Worm (Caenorhabditis elegans) whole organism, young adult: ENCODE data around the gene C08F8.3.
"Not testable (repeated sequence)": the region's sequence is repeated elsewhere in the genome, so short reads cannot be mapped to it uniquely, and the experiment has no call there.

ENCODE experiments used
- B0261.1 ChIP-seq: sonication (generic microtip); optimal IDR thresholded peaks from 2 replicates; lab custom pipeline; 2016; ENCODE audit warnings: mild to moderate bottlenecking, missing genetic modification characterization, moderate library complexity, missing compliant biosample characterization
- C17E4.6 ChIP-seq: fragments of 200-800 bp; sonication (Bioruptor generic); IDR thresholded peaks from 2 replicates; pipeline ENCODE4 v1.3.6; 2022; ENCODE audit warnings: missing genetic modification reagents, missing genetic modification characterization, missing compliant biosample characterization
- D2030.7 ChIP-seq: fragments of 200-800 bp; sonication (Bioruptor generic); IDR thresholded peaks from 2 replicates; pipeline ENCODE4 v1.3.6; 2022; ENCODE audit warnings: missing genetic modification reagents, missing genetic modification characterization, missing compliant biosample characterization
- F10E7.11 ChIP-seq: sonication (generic microtip); optimal IDR thresholded peaks from 2 replicates; lab custom pipeline; 2017; ENCODE audit warnings: mild to moderate bottlenecking, missing genetic modification characterization, moderate library complexity, missing compliant biosample characterization
- F37B4.10 ChIP-seq: fragments of 200-800 bp; sonication (Bioruptor generic); IDR thresholded peaks from 2 replicates; pipeline ENCODE4 v1.3.6; 2022; ENCODE audit warnings: missing genetic modification characterization, missing compliant biosample characterization
- F57C9.4 ChIP-seq: sonication (generic microtip); optimal IDR thresholded peaks from 2 replicates; lab custom pipeline; 2017; ENCODE audit warnings: mild to moderate bottlenecking, missing genetic modification characterization, missing compliant biosample characterization
- Y67H2A.10 ChIP-seq: fragments of 200-800 bp; sonication (Bioruptor generic); conservative IDR thresholded peaks from 2 replicates; pipeline ENCODE4 v1.3.6; 2022; ENCODE audit warnings: missing genetic modification reagents, missing genetic modification characterization, missing compliant biosample characterization
- Y95B8A.8 ChIP-seq: fragments of 200-800 bp; sonication (Bioruptor generic); IDR thresholded peaks from 2 replicates; pipeline ENCODE4 v1.3.6; 2022; ENCODE audit warnings: missing genetic modification reagents, missing genetic modification characterization, missing compliant biosample characterization
- ZK185.1 ChIP-seq: sonication (generic microtip); optimal IDR thresholded peaks from 2 replicates; lab custom pipeline; 2016; ENCODE audit warnings: mild to moderate bottlenecking, missing genetic modification characterization, missing compliant biosample characterization; ENCODE audit not compliant: poor library complexity, severe bottlenecking
- akir-1 ChIP-seq: fragments of 200-800 bp; sonication (Bioruptor generic); optimal IDR thresholded peaks from 2 replicates; lab custom pipeline; 2018; ENCODE audit warnings: mild to moderate bottlenecking, missing genetic modification characterization, moderate library complexity, missing compliant biosample characterization
- aptf-2 ChIP-seq: fragments of 200-800 bp; sonication (Bioruptor generic); conservative IDR thresholded peaks from 2 replicates; pipeline ENCODE4 v1.3.6; 2022; ENCODE audit warnings: missing genetic modification reagents, missing genetic modification characterization, missing compliant biosample characterization
- attf-3 ChIP-seq: fragments of 200-800 bp; sonication (Bioruptor generic); conservative IDR thresholded peaks from 2 replicates; pipeline ENCODE4 v1.3.6; 2022; ENCODE audit warnings: missing genetic modification reagents, missing genetic modification characterization, missing compliant biosample characterization
- ccch-3 ChIP-seq: fragments of 200-800 bp; sonication (Bioruptor generic); optimal IDR thresholded peaks from 2 replicates; lab custom pipeline; 2018; ENCODE audit warnings: mild to moderate bottlenecking, missing genetic modification characterization, missing compliant biosample characterization
- ceh-100 ChIP-seq: fragments of 200-800 bp; sonication (Bioruptor generic); IDR thresholded peaks from 2 replicates; pipeline ENCODE4 v1.3.6; 2022; ENCODE audit warnings: missing genetic modification reagents, missing genetic modification characterization, missing compliant biosample characterization
- ceh-91 ChIP-seq: fragments of 200-800 bp; sonication (Bioruptor generic); IDR thresholded peaks from 2 replicates; pipeline ENCODE4 v1.3.6; 2022; ENCODE audit warnings: missing genetic modification reagents, missing genetic modification characterization, missing compliant biosample characterization
- die-1 ChIP-seq: sonication (generic microtip); optimal IDR thresholded peaks from 2 replicates; lab custom pipeline; 2016; ENCODE audit warnings: missing genotype, mild to moderate bottlenecking, missing genetic modification characterization, missing compliant biosample characterization
- dox-1 ChIP-seq: fragments of 200-800 bp; sonication (Bioruptor generic); IDR thresholded peaks from 2 replicates; pipeline ENCODE4 v1.3.6; 2022; ENCODE audit warnings: missing genetic modification reagents, missing genetic modification characterization, missing compliant biosample characterization
- egl-44 ChIP-seq: fragments of 200-800 bp; sonication (Bioruptor generic); IDR thresholded peaks from 2 replicates; pipeline ENCODE4 v1.3.6; 2022; ENCODE audit warnings: missing genetic modification reagents, missing genetic modification characterization, missing compliant biosample characterization
- egrh-3 ChIP-seq: fragments of 200-800 bp; sonication (Bioruptor generic); IDR thresholded peaks from 2 replicates; pipeline ENCODE4 v1.3.6; 2022; ENCODE audit warnings: missing genetic modification reagents, missing genetic modification characterization, missing compliant biosample characterization
- hmg-1.2 ChIP-seq: fragments of 200-800 bp; sonication (Bioruptor generic); IDR thresholded peaks from 2 replicates; pipeline ENCODE4 v1.3.6; 2022; ENCODE audit warnings: missing genetic modification reagents, missing genetic modification characterization, missing compliant biosample characterization
- hsf-1 ChIP-seq: fragments of 200-800 bp; sonication (Bioruptor generic); IDR thresholded peaks from 2 replicates; pipeline ENCODE4 v1.3.6; 2022; ENCODE audit warnings: missing genetic modification reagents, missing genetic modification characterization, missing compliant biosample characterization
- lag-1 ChIP-seq: fragments of 200-800 bp; sonication (Bioruptor generic); IDR thresholded peaks from 2 replicates; pipeline ENCODE4 v1.3.6; 2022; ENCODE audit warnings: missing genetic modification reagents, missing genetic modification characterization, missing compliant biosample characterization
- lin-26 ChIP-seq: fragments of 200-800 bp; sonication (Bioruptor generic); IDR thresholded peaks from 2 replicates; pipeline ENCODE4 v1.3.6; 2022; ENCODE audit warnings: missing genetic modification reagents, missing genetic modification characterization, missing compliant biosample characterization
- lin-54 ChIP-seq: fragments of 200-800 bp; sonication (Bioruptor generic); optimal IDR thresholded peaks from 2 replicates; lab custom pipeline; 2018; ENCODE audit warnings: mild to moderate bottlenecking, missing genetic modification characterization, missing compliant biosample characterization
- lir-1 ChIP-seq: fragments of 200-800 bp; sonication (Bioruptor generic); conservative IDR thresholded peaks from 2 replicates; pipeline ENCODE4 v1.3.6; 2022; ENCODE audit warnings: missing genetic modification reagents, missing genetic modification characterization, missing compliant biosample characterization
- mcd-1 ChIP-seq: fragments of 200-800 bp; sonication (Bioruptor generic); IDR thresholded peaks from 2 replicates; pipeline ENCODE4 v1.3.6; 2022; ENCODE audit warnings: missing genetic modification reagents, missing genetic modification characterization, missing compliant biosample characterization
- nfyb-1 ChIP-seq: fragments of 200-800 bp; sonication (Bioruptor generic); IDR thresholded peaks from 2 replicates; pipeline ENCODE4 v1.3.6; 2022; ENCODE audit warnings: missing genetic modification reagents, missing genetic modification characterization, missing compliant biosample characterization
- nhr-120 ChIP-seq: fragments of 200-800 bp; sonication (Bioruptor generic); IDR thresholded peaks from 2 replicates; pipeline ENCODE4 v1.3.6; 2022; ENCODE audit warnings: missing genetic modification characterization, missing compliant biosample characterization
- rpc-1 ChIP-seq, 2 experiments: fragments of 150-350 bp in 1 of 2; sonication (generic microtip) in 1 of 2; optimal IDR thresholded peaks; 2 replicates each; lab custom pipeline; 2014 to 2018; ENCODE audit warnings: missing biosample characterization in 1 of 2, missing genetic modification characterization in 1 of 2, missing genetic modification reagents in 1 of 2, missing genotype in 1 of 2
- snpc-1.3 ChIP-seq: sonication (generic microtip); optimal IDR thresholded peaks from 2 replicates; lab custom pipeline; 2017; ENCODE audit warnings: missing genetic modification characterization, mild to moderate bottlenecking, missing compliant biosample characterization, antibody characterized with exemption, moderate library complexity, missing genotype, missing genetic modification reagents; ENCODE audit not compliant: insufficient read depth
- tbp1 ChIP-seq: fragments of 200-800 bp; sonication (Bioruptor generic); optimal IDR thresholded peaks from 2 replicates; lab custom pipeline; 2018; ENCODE audit warnings: mild to moderate bottlenecking, missing genetic modification characterization, missing compliant biosample characterization
- ztf-22 ChIP-seq: fragments of 200-800 bp; sonication (Bioruptor generic); optimal IDR thresholded peaks from 2 replicates; lab custom pipeline; 2018; ENCODE audit warnings: mild to moderate bottlenecking, missing genetic modification characterization, moderate library complexity, missing compliant biosample characterization
- ztf-25 ChIP-seq: fragments of 200-800 bp; sonication (Bioruptor generic); IDR thresholded peaks from 2 replicates; pipeline ENCODE4 v1.3.6; 2022; ENCODE audit warnings: missing genetic modification reagents, missing genetic modification characterization, missing compliant biosample characterization
- ztf-28 ChIP-seq: fragments of 200-800 bp; sonication (Bioruptor generic); IDR thresholded peaks from 2 replicates; pipeline ENCODE4 v1.3.6; 2022; ENCODE audit warnings: missing genetic modification reagents, missing genetic modification characterization, missing compliant biosample characterization

C08F8.3 gene

DNA sequence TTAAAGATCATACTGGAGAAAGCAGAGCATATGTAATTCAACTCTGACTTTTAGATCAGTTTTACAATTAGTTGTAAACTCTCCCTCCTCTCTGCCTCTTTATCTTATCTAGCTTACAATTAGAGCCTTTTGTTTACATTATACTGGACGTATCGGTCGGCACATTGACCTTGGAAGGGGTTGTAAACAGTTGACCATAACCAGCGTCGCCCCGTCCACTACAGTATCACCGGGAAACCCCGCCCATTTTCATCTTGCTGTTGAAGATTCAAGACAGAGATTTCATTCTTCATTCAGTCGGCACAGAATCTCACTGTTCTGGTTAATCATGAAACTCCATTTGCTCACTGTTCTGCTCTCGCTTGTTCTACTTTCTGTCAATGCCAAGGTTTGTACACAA, 31.9 kb downstream of the C08F8.3 start, which contains the start of gene sdz-27:
TSS of gene sdz-27 (plus strand) at position 301 of the 400 bp plus-strand sequence.
- TF ChIP-seq akir-1 (no peak), attf-3 (GFP tag; lab: Robert Waterston, UW) (no peak), snpc-1.3 (tag; lab: Kevin White, UChicago) (no peak), lag-1 (GFP tag; lab: Robert Waterston, UW) (no peak), mcd-1 (no peak), F57C9.4 (tag; lab: Kevin White, UChicago) (no peak), ceh-91 (no peak), F10E7.11 (no peak), die-1 (tag; lab: Kevin White, UChicago) (no peak), rpc-1 (optimal IDR thresholded peaks at IDR 0.05; lab: Kevin White, UChicago) (no peak), rpc-1 (tag; optimal IDR thresholded peaks at IDR 0.05; lab: Kevin White, UChicago) (no peak), ztf-22 (no peak), lir-1 (GFP tag; lab: Robert Waterston, UW) (no peak), lin-54 (no peak), ZK185.1 (tag; lab: Kevin White, UChicago) (no peak), ccch-3 (GFP tag; lab: Kevin White, UChicago) (no peak)
- TF ChIP-seq, all 124 proteins: peak for 0

DNA sequence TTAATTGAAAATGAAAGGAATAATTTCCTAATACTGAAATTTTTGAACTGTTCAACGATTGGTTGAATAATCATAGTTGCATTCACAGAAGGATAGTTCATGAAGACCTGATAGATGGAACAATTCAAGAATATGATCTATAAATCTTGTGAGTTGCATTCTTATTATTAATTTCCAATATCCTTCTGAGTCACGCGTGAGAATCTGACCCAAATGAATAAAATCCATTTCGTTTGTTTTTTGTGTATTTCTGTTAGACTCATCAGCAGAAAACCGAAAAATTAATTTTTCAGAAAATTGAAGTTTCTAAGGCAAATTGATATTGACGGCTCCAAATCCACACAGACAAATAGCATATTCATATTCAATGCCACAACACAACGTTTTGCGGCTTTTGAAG, 34.6 kb downstream of the C08F8.3 start, which contains the start of gene fbxb-79:
TSS of gene fbxb-79 (minus strand) at position 101 of the 400 bp plus-strand sequence.
- TF ChIP-seq F37B4.10 = no peak

DNA sequence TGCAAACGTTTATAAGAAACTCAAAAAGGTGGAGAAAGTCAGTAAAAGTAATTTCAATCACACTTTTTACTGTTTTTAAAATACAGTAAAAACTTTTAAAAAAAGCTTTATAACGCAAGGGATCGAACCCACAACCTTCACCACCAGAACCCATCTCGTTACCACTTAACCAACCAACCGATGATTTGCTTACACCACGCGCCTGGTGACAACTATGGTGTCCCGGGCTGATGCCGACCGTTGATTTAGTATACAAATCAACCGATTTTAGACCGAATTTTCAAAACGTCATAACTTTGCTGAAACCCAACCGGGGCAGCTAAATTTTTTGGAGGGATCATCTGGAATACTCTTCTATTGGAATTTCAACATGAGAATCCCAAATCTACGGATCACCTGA, 42.0 kb downstream of the C08F8.3 start:
- TF ChIP-seq nfyb-1 (GFP tag; lab: Robert Waterston, UW) = peak; percentile 70
- peak; percentile 55; the same call in 1 of the 2 replicates for TF ChIP-seq egl-44
- peak; percentile 65; the same call in 1 of the 2 replicates for TF ChIP-seq ceh-100 (GFP tag; lab: Robert Waterston, UW)
- TF ChIP-seq lin-26 (GFP tag; lab: Robert Waterston, UW) = peak; percentile 91
- peak; percentile 55 for TF ChIP-seq hmg-1.2 (GFP tag; lab: Robert Waterston, UW)
- 0 out of 2 replicates have a peak, but pooled peaks have one; percentile 58 for TF ChIP-seq hsf-1 (GFP tag; lab: Robert Waterston, UW)
- TF ChIP-seq C17E4.6 (GFP tag; lab: Robert Waterston, UW) = 0 out of 2 replicates have a peak, but pooled peaks have one; percentile 23
- peak; percentile 82 for TF ChIP-seq ztf-25 (GFP tag; lab: Robert Waterston, UW)
- 0 out of 2 replicates have a peak, but pooled peaks have one; percentile 60 for TF ChIP-seq nhr-120 (GFP tag; lab: Robert Waterston, UW)
- peak; percentile 77 for TF ChIP-seq tbp1 (GFP tag; lab: Kevin White, UChicago)
- not testable (repeated sequence) for TF ChIP-seq rpc-1 (optimal IDR thresholded peaks at IDR 0.05; lab: Kevin White, UChicago)
- peak; percentile 15 for TF ChIP-seq rpc-1 (tag; optimal IDR thresholded peaks at IDR 0.05; lab: Kevin White, UChicago)
- TF ChIP-seq Y95B8A.8 = 0 out of 2 replicates have a peak, but pooled peaks have one; percentile 49
- TF ChIP-seq D2030.7 (GFP tag; lab: Robert Waterston, UW) = peak; percentile 60
- TF ChIP-seq B0261.1 (tag; lab: Kevin White, UChicago) = peak; percentile 47

DNA sequence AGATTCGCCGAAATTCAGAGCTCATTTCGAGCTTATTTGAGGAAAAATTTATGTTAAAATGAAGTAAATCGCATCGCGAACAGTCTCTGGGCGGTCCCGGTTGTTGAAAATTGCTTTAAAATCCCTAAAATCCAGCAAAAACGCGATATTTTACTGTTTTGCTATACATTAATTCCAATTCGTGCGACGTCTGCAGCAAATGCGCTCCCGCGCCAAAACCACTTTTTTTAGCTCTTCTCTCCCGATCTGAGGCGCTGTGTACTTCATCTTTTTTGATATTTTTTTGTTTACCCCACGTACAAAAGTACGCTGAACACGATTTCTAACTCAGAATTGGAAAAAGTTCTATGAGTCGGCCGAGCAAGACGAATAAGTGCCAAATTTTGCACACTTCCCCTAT, 44.1 kb downstream of the C08F8.3 start, which contains the start of gene R07H5.16:
TSS of gene R07H5.16 (plus strand) at position 348 of the 400 bp plus-strand sequence.
- TF ChIP-seq dox-1 (GFP tag; lab: Robert Waterston, UW) (0 out of 2 replicates have a peak, but pooled peaks have one; percentile 12), ceh-100 (GFP tag; lab: Robert Waterston, UW) (peak; percentile 92), ztf-28 (0 out of 2 replicates have a peak, but pooled peaks have one; percentile 53), Y67H2A.10 (GFP tag; lab: Robert Waterston, UW) (0 out of 2 replicates have a peak, but pooled peaks have one; percentile 10), mcd-1 (peak; percentile 79), egrh-3 (0 out of 2 replicates have a peak, but pooled peaks have one; percentile 21), D2030.7 (GFP tag; lab: Robert Waterston, UW) (peak; percentile 32; the same call in 1 of the 2 replicates), attf-3 (GFP tag; lab: Robert Waterston, UW) (peak; percentile 46; the same call in 1 of the 2 replicates), aptf-2 (GFP tag; lab: Robert Waterston, UW) (peak; percentile 81), ztf-25 (GFP tag; lab: Robert Waterston, UW) (0 out of 2 replicates have a peak, but pooled peaks have one; percentile 64)
